Fruit fly (Drosophila melanogaster) whole organism: ENCODE measurements around the gene Or67d.

Source experiments
- CG8478 ChIP-seq: fragments of >200 bp; optimal IDR thresholded peaks from 2 replicates; lab custom pipeline; 2018; ENCODE audit warnings: inconsistent platforms
- Dll ChIP-seq: fragments of >200 bp; optimal IDR thresholded peaks from 2 replicates; lab custom pipeline; 2017
- EcR ChIP-seq, 2 experiments: fragments of >200 bp; optimal IDR thresholded peaks; 2 replicates each; lab custom pipeline; 2017; ENCODE audit warnings: missing biosample characterization in 2 of 2, missing genetic modification characterization in 2 of 2, missing genetic modification reagents in 2 of 2
- pan ChIP-seq: fragments of >200 bp; optimal IDR thresholded peaks from 2 replicates; lab custom pipeline; 2017
- psq ChIP-seq: fragments of >200 bp; optimal IDR thresholded peaks from 2 replicates; lab custom pipeline; 2017
- usp ChIP-seq: fragments of >200 bp; optimal IDR thresholded peaks from 2 replicates; lab custom pipeline; 2017; ENCODE audit warnings: missing biosample characterization, missing genetic modification characterization, mixed read lengths

DNA sequence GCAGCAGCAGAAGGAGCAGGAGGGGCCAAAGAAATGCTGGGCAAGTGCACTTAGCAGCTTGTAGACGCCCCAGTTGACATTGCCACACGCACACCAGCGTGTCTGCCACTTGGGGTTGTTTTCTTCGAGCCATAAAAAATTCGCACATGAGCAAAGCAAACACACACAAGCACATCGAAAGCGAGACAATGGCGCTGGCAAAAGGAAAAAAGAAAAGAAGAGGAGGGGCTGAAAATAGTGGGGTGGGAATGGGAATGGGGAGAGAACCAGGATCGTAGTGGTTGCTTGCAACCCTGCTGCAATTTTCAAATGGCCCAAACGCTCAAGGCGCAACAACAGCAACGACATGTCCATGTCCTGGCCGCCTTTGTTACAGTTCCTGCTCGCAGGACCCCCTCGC, 25.9 kb upstream of the Or67d start:
- TF ChIP-seq psq (no peak), Dll (no peak), usp (GFP tag; lab: Kevin White, UChicago) (no peak), CG8478 (lab: Kevin White, UChicago) (no peak), EcR (GFP tag; optimal IDR thresholded peaks at IDR 0.05; lab: Kevin White, UChicago) (no peak), pan (lab: Kevin White, UChicago) (no peak)
